Fruit fly (Drosophila melanogaster) whole organism, prepupa: ENCODE data around the gene anchor.
A peak's percentile ranks its signal among the peaks of the same experiment; 100 is the strongest.

Source experiments
- CG10631 ChIP-seq: fragments of 200-800 bp; sonication (Bioruptor generic); optimal IDR thresholded peaks from 2 replicates; lab custom pipeline; 2016; ENCODE audit warnings: missing biosample characterization, missing genetic modification characterization
- CG10669 ChIP-seq: fragments of 200-800 bp; sonication (Bioruptor generic); optimal IDR thresholded peaks from 3 replicates; lab custom pipeline; 2018; ENCODE audit warnings: missing biosample characterization, mild to moderate bottlenecking, missing genetic modification characterization, moderate library complexity
- CG11294 ChIP-seq: fragments of 200-800 bp; sonication (Bioruptor generic); IDR thresholded peaks from 2 replicates; pipeline ENCODE4 v1.3.6; 2022; ENCODE audit warnings: missing biosample characterization, missing genetic modification characterization
- CG11762 ChIP-seq: fragments of 200-800 bp; sonication (Bioruptor generic); optimal IDR thresholded peaks from 3 replicates; lab custom pipeline; 2016; ENCODE audit warnings: missing biosample characterization, missing genetic modification characterization; ENCODE audit not compliant: insufficient read depth
- CG15336 ChIP-seq: fragments of 200-800 bp; sonication (Bioruptor generic); IDR thresholded peaks from 2 replicates; pipeline ENCODE4 v1.3.6; 2022; ENCODE audit warnings: missing biosample characterization, missing genetic modification characterization
- CG1621 ChIP-seq: fragments of 200-800 bp; sonication (Bioruptor generic); optimal IDR thresholded peaks from 3 replicates; lab custom pipeline; 2018; ENCODE audit warnings: missing biosample characterization, mild to moderate bottlenecking, missing genetic modification characterization
- CG16779 ChIP-seq: fragments of 200-800 bp; sonication (Bioruptor generic); optimal IDR thresholded peaks from 3 replicates; lab custom pipeline; 2017; ENCODE audit warnings: missing biosample characterization, mild to moderate bottlenecking, missing genetic modification characterization
- CG31627 ChIP-seq: fragments of 200-800 bp; sonication (Bioruptor generic); optimal IDR thresholded peaks from 3 replicates; lab custom pipeline; 2016; ENCODE audit warnings: missing biosample characterization, missing genetic modification characterization
- CG32006 ChIP-seq: fragments of 200-800 bp; sonication (Bioruptor generic); optimal IDR thresholded peaks from 3 replicates; lab custom pipeline; 2017; ENCODE audit warnings: missing biosample characterization, mild to moderate bottlenecking, missing genetic modification characterization
- CG34406 ChIP-seq: fragments of 200-800 bp; sonication (Bioruptor generic); optimal IDR thresholded peaks from 3 replicates; lab custom pipeline; 2016; ENCODE audit warnings: missing biosample characterization, missing genetic modification characterization
- CG3919 ChIP-seq: fragments of 200-800 bp; sonication (Bioruptor generic); optimal IDR thresholded peaks from 3 replicates; lab custom pipeline; 2016; ENCODE audit warnings: missing biosample characterization, missing genetic modification characterization
- CG4318 ChIP-seq: fragments of 200-800 bp; sonication (Bioruptor generic); optimal IDR thresholded peaks from 3 replicates; lab custom pipeline; 2017; ENCODE audit warnings: missing biosample characterization, mild to moderate bottlenecking, missing genetic modification characterization
- CG6276 ChIP-seq: fragments of 200-800 bp; sonication (Bioruptor generic); optimal IDR thresholded peaks from 2 replicates; lab custom pipeline; 2017; ENCODE audit warnings: missing biosample characterization, mild to moderate bottlenecking, missing genetic modification characterization
- CG6792 ChIP-seq: fragments of 200-800 bp; sonication (Bioruptor generic); optimal IDR thresholded peaks from 3 replicates; lab custom pipeline; 2016; ENCODE audit warnings: missing biosample characterization, missing genetic modification characterization
- CG6808 ChIP-seq: fragments of 200-800 bp; sonication (Bioruptor generic); optimal IDR thresholded peaks from 3 replicates; lab custom pipeline; 2017; ENCODE audit warnings: missing biosample characterization, missing genetic modification characterization, mild to moderate bottlenecking, moderate library complexity, missing genetic modification reagents
- CG6854 ChIP-seq: fragments of 200-800 bp; sonication (Bioruptor generic); optimal IDR thresholded peaks from 2 replicates; lab custom pipeline; 2017; ENCODE audit warnings: missing biosample characterization, mild to moderate bottlenecking, missing genetic modification characterization
- CG7368 ChIP-seq: fragments of 200-800 bp; sonication (Bioruptor generic); optimal IDR thresholded peaks from 3 replicates; lab custom pipeline; 2016; ENCODE audit warnings: missing biosample characterization, missing genetic modification characterization
- CG8119 ChIP-seq: fragments of 200-800 bp; sonication (Bioruptor generic); IDR thresholded peaks from 3 replicates; pipeline ENCODE4 v1.3.6; 2022; ENCODE audit warnings: missing biosample characterization, missing genetic modification characterization
- CG8319 ChIP-seq: fragments of 200-800 bp; sonication (Bioruptor generic); optimal IDR thresholded peaks from 3 replicates; lab custom pipeline; 2016; ENCODE audit warnings: missing biosample characterization, missing genetic modification characterization
- Eip75B ChIP-seq: fragments of 200-800 bp; sonication (Bioruptor generic); optimal IDR thresholded peaks from 3 replicates; lab custom pipeline; 2016; ENCODE audit warnings: missing biosample characterization, missing genetic modification characterization
- Eip78C ChIP-seq: fragments of 200-800 bp; sonication (Bioruptor generic); peaks from one replicate; lab custom pipeline; 2016; ENCODE audit warnings: missing biosample characterization, missing genetic modification characterization
- Ets21C ChIP-seq: fragments of 200-800 bp; sonication (Bioruptor generic); optimal IDR thresholded peaks from 3 replicates; lab custom pipeline; 2016; ENCODE audit warnings: missing biosample characterization, missing genetic modification characterization
- Ets96B ChIP-seq: fragments of 200-800 bp; optimal IDR thresholded peaks from 2 replicates; lab custom pipeline; 2019; ENCODE audit warnings: missing biosample characterization, mild to moderate bottlenecking, missing genetic modification characterization, moderate library complexity
- Gug ChIP-seq: fragments of 200-800 bp; sonication (Bioruptor generic); IDR thresholded peaks from 2 replicates; pipeline ENCODE4 v1.3.6; 2022; ENCODE audit warnings: missing biosample characterization, missing genetic modification characterization
- Hr38 ChIP-seq: sonication (Bioruptor generic); optimal IDR thresholded peaks from 2 replicates; lab custom pipeline; 2016; ENCODE audit warnings: missing biosample characterization, missing genetic modification characterization
- Lpt ChIP-seq: fragments of 200-800 bp; sonication (Bioruptor generic); optimal IDR thresholded peaks from 3 replicates; lab custom pipeline; 2016; ENCODE audit warnings: missing biosample characterization, missing genetic modification characterization
- Met ChIP-seq: fragments of 200-800 bp; sonication (Bioruptor generic); optimal IDR thresholded peaks from 3 replicates; lab custom pipeline; 2016; ENCODE audit warnings: missing biosample characterization, missing genetic modification characterization
- OdsH ChIP-seq: fragments of 200-800 bp; sonication (Bioruptor generic); optimal IDR thresholded peaks from 3 replicates; lab custom pipeline; 2016; ENCODE audit warnings: missing biosample characterization, missing genetic modification characterization
- Smox ChIP-seq: fragments of 200-800 bp; sonication (Bioruptor generic); optimal IDR thresholded peaks from 3 replicates; lab custom pipeline; 2016; ENCODE audit warnings: missing biosample characterization, missing genetic modification characterization
- Sox102F ChIP-seq: fragments of 200-800 bp; sonication (Bioruptor generic); optimal IDR thresholded peaks from 2 replicates; lab custom pipeline; 2016; ENCODE audit warnings: missing biosample characterization, mild to moderate bottlenecking, missing genetic modification characterization
- Sox14 ChIP-seq: fragments of 200-800 bp; sonication (Bioruptor generic); optimal IDR thresholded peaks from 3 replicates; lab custom pipeline; 2016; ENCODE audit warnings: missing biosample characterization, missing genetic modification characterization
- achi ChIP-seq: fragments of 200-800 bp; sonication (Bioruptor generic); optimal IDR thresholded peaks from 3 replicates; lab custom pipeline; 2016; ENCODE audit warnings: missing biosample characterization, missing genetic modification characterization
- acj6 ChIP-seq: fragments of 200-800 bp; sonication (Bioruptor generic); optimal IDR thresholded peaks from 3 replicates; lab custom pipeline; 2016; ENCODE audit warnings: missing biosample characterization, missing genetic modification characterization
- cyc ChIP-seq: fragments of 200-800 bp; sonication (Bioruptor generic); optimal IDR thresholded peaks from 3 replicates; lab custom pipeline; 2016; ENCODE audit warnings: missing biosample characterization, missing genetic modification characterization
- dac ChIP-seq: fragments of 200-800 bp; sonication (Bioruptor generic); optimal IDR thresholded peaks from 2 replicates; lab custom pipeline; 2017; ENCODE audit warnings: missing biosample characterization, mild to moderate bottlenecking, missing genetic modification characterization
- dsx ChIP-seq: fragments of 200-800 bp; optimal IDR thresholded peaks from 3 replicates; lab custom pipeline; 2019; ENCODE audit warnings: missing biosample characterization, mild to moderate bottlenecking, missing genetic modification characterization, moderate library complexity; ENCODE audit not compliant: poor library complexity, severe bottlenecking
- eg ChIP-seq: fragments of 200-800 bp; sonication (Bioruptor generic); IDR thresholded peaks from 3 replicates; pipeline ENCODE4 v1.3.6; 2022; ENCODE audit warnings: missing biosample characterization, missing genetic modification characterization
- esn ChIP-seq: fragments of 200-800 bp; sonication (Bioruptor generic); optimal IDR thresholded peaks from 2 replicates; lab custom pipeline; 2016; ENCODE audit warnings: missing biosample characterization, mild to moderate bottlenecking, missing genetic modification characterization, moderate library complexity
- fd85E ChIP-seq: fragments of 200-800 bp; sonication (Bioruptor generic); optimal IDR thresholded peaks from 3 replicates; lab custom pipeline; 2016; ENCODE audit warnings: missing biosample characterization, missing genetic modification characterization
- fkh ChIP-seq: fragments of 200-800 bp; sonication (Bioruptor generic); optimal IDR thresholded peaks from 3 replicates; lab custom pipeline; 2017; ENCODE audit warnings: missing biosample characterization, mild to moderate bottlenecking, missing genetic modification characterization, moderate library complexity
- lz ChIP-seq: fragments of 200-800 bp; sonication (Bioruptor generic); optimal IDR thresholded peaks from 3 replicates; lab custom pipeline; 2016; ENCODE audit warnings: missing biosample characterization, missing genetic modification characterization
- net ChIP-seq: fragments of 200-800 bp; sonication (Bioruptor generic); optimal IDR thresholded peaks from 3 replicates; lab custom pipeline; 2016; ENCODE audit warnings: missing biosample characterization, missing genetic modification characterization
- pdm3 ChIP-seq: fragments of 200-800 bp; sonication (Bioruptor generic); optimal IDR thresholded peaks from 3 replicates; lab custom pipeline; 2016; ENCODE audit warnings: missing biosample characterization, missing genetic modification characterization
- spab ChIP-seq: fragments of 200-800 bp; sonication (Bioruptor generic); optimal IDR thresholded peaks from 2 replicates; lab custom pipeline; 2017; ENCODE audit warnings: missing biosample characterization, mild to moderate bottlenecking, missing genetic modification characterization, missing genetic modification reagents
- ss ChIP-seq, 2 experiments: fragments of 200-800 bp; sonication (Bioruptor generic); optimal IDR thresholded peaks; 2 replicates in 1 of 2; 3 replicates in 1 of 2; lab custom pipeline; 2017 to 2018; ENCODE audit warnings: mild to moderate bottlenecking in 2 of 2, missing biosample characterization in 2 of 2, missing genetic modification characterization in 2 of 2, moderate library complexity in 1 of 2
- svp ChIP-seq: fragments of 200-800 bp; sonication (Bioruptor generic); peaks from one replicate; lab custom pipeline; 2016; ENCODE audit warnings: missing biosample characterization, missing genetic modification characterization
- topi ChIP-seq: fragments of 200-800 bp; sonication (Bioruptor generic); optimal IDR thresholded peaks from 3 replicates; lab custom pipeline; 2016; ENCODE audit warnings: missing biosample characterization, missing genetic modification characterization
- vri ChIP-seq: fragments of 200-800 bp; sonication (Bioruptor generic); optimal IDR thresholded peaks from 3 replicates; lab custom pipeline; 2016; ENCODE audit warnings: missing biosample characterization, mild to moderate bottlenecking, missing genetic modification characterization

anchor gene

DNA sequence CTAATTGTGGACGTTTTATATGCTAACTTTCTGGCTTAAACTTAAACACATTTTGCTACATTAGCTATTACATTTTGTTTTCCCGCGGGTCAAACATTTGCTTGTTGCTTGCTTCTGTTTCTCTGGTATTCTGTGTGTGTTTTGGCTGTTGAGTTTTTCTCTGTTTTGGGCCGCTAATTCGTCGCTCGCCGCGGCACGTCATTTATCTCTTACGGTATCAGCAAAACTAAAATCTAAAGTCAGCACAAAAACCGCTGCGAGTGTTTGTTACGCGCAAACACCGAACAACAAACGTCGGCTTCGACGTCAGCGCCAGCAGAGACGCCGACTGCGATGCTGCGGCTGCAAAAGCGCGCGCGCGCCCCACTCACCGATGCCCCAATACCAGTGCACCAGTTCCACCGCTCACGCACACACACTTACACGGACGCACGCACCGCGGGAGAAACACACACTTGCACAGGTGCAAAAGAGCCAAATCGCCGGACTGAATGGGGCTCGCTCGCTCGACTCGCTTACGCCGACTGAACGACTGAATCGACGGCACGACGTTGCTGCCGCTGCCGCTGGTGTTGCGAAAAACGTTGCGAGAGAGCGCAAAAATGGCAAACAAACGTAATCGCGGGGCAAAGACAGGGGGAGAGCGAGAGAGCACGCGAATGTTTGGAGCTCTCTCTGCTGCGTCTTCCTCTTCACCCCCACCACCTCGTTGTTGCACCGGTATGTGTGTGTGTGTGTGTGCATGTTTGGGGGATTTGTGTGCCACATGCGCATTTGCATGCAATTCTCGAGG, 45.3 kb upstream of the anchor start (continued):
- TF ChIP-seq CG31627 (GFP tag; lab: Kevin White, UChicago) = no peak
- TF ChIP-seq vri (GFP tag; lab: Kevin White, UChicago) = peak; percentile 92
- TF ChIP-seq Sox14 (GFP tag; lab: Kevin White, UChicago) = peak; percentile 46
- peak; percentile 1 for TF ChIP-seq Eip78C (GFP tag; lab: Kevin White, UChicago)
- TF ChIP-seq CG10669 = no peak
- TF ChIP-seq Lpt (GFP tag; lab: Kevin White, UChicago) = peak; percentile 72

DNA sequence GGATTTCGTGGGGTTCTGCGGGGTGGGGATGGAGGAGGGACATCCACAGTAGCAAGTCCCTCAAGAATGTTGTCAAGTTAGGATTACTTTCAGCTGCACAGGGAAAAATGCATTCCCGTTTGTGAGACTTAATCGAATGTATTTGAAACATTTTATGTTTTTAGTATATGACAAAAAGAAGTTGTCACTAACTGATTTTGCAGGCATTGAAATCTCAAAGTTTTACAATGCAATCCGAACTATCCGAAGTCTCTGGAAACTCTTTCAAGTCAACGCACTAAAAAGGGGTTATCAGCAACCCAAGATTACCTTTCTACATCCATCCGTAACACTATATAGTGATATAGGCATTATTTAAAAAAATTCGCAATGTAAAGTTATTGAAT, 44.7 kb upstream of the anchor start:
- peak; percentile 63 for TF ChIP-seq Ets96B
- no peak for TF ChIP-seq CG15336 (GFP tag; lab: Robert Waterston, UW)
- TF ChIP-seq Sox14 (GFP tag; lab: Kevin White, UChicago) = no peak
- TF ChIP-seq esn = peak; percentile 41
- peak; percentile 44 for TF ChIP-seq CG6792 (GFP tag; lab: Kevin White, UChicago)
- no peak for TF ChIP-seq vri (GFP tag; lab: Kevin White, UChicago)
- TF ChIP-seq CG11762 (GFP tag; lab: Kevin White, UChicago) = no peak
- no peak for TF ChIP-seq net (GFP tag; lab: Kevin White, UChicago)
- peak; percentile 28 for TF ChIP-seq CG8319 (GFP tag; lab: Kevin White, UChicago)
- peak; percentile 39 for TF ChIP-seq CG34406 (GFP tag; lab: Kevin White, UChicago)
- no peak for TF ChIP-seq eg (GFP tag; lab: Robert Waterston, UW)
- no peak for TF ChIP-seq CG16779 (tag; lab: Kevin White, UChicago)
- peak; percentile 89 for TF ChIP-seq Eip78C (GFP tag; lab: Kevin White, UChicago)
- peak; percentile 37; the same call in 2 of the 3 replicates for TF ChIP-seq CG8119 (GFP tag; lab: Robert Waterston, UW)
- TF ChIP-seq CG6808 (GFP tag; lab: Kevin White, UChicago) = peak; percentile 58
- TF ChIP-seq CG7368 (GFP tag; lab: Kevin White, UChicago) = no peak
- TF ChIP-seq CG10631 (GFP tag; lab: Kevin White, UChicago) = peak; percentile 69
- no peak for TF ChIP-seq Lpt (GFP tag; lab: Kevin White, UChicago)
- peak; percentile 65 for TF ChIP-seq CG10669
- peak; percentile 62 for TF ChIP-seq achi
- TF ChIP-seq fd85E (GFP tag; lab: Kevin White, UChicago) = no peak
- TF ChIP-seq acj6 (GFP tag; lab: Kevin White, UChicago) = peak; percentile 70
- TF ChIP-seq svp = no peak
- TF ChIP-seq dac (GFP tag; lab: Kevin White, UChicago) = no peak
- no peak for TF ChIP-seq CG6854 (GFP tag; lab: Kevin White, UChicago)
- TF ChIP-seq Gug (GFP tag; lab: Robert Waterston, UW) = peak; percentile 34; the same call in 1 of the 2 replicates
- no peak for TF ChIP-seq CG6276 (GFP tag; lab: Kevin White, UChicago)
- TF ChIP-seq Sox102F = no peak
- TF ChIP-seq cyc (GFP tag; lab: Kevin White, UChicago) = peak; percentile 13
- TF ChIP-seq pdm3 (GFP tag; lab: Kevin White, UChicago) = peak; percentile 39
- TF ChIP-seq Eip75B = no peak
- TF ChIP-seq ss (GFP tag; optimal IDR thresholded peaks at IDR 0.05; lab: Kevin White, UChicago) = no peak
- TF ChIP-seq Smox (GFP tag; lab: Kevin White, UChicago) = peak; percentile 26
- peak; percentile 48 for TF ChIP-seq CG31627 (GFP tag; lab: Kevin White, UChicago)
- TF ChIP-seq CG32006 (GFP tag; lab: Kevin White, UChicago) = peak; percentile 67
- no peak for TF ChIP-seq fkh (GFP tag; lab: Kevin White, UChicago)
- TF ChIP-seq Hr38 (GFP tag; lab: Kevin White, UChicago) = no peak
- TF ChIP-seq CG4318 (GFP tag; lab: Kevin White, UChicago) = peak; percentile 20
- peak; percentile 80 for TF ChIP-seq spab
- TF ChIP-seq Ets21C (GFP tag; lab: Kevin White, UChicago) = no peak
- peak; percentile 65 for TF ChIP-seq OdsH (GFP tag; lab: Kevin White, UChicago)
- peak; percentile 32 for TF ChIP-seq CG3919 (GFP tag; lab: Kevin White, UChicago)
- peak; percentile 21 for TF ChIP-seq lz
- TF ChIP-seq topi (GFP tag; lab: Kevin White, UChicago) = peak; percentile 30
- peak; percentile 31 for TF ChIP-seq Met (GFP tag; lab: Kevin White, UChicago)
- no peak for TF ChIP-seq CG1621 (tag; lab: Kevin White, UChicago)
- TF ChIP-seq dsx (GFP tag; lab: Kevin White, UChicago) = peak; percentile 32
- TF ChIP-seq CG11294 (GFP tag; lab: Robert Waterston, UW) = no peak; the same call in 1 of the 2 replicates
